Fruit fly (Drosophila melanogaster) whole organism, embryonic: ENCODE results near the gene CG11723.

Source experiments
- Awh ChIP-seq: fragments of 200-800 bp; sonication (Bioruptor generic); IDR thresholded peaks from 2 replicates; pipeline ENCODE4, ENCODE4 v1.3.6; 2022; ENCODE audit warnings: missing biosample characterization, missing genetic modification characterization
- CG10366 ChIP-seq: fragments of 200-800 bp; sonication (Bioruptor generic); IDR thresholded peaks from 2 replicates; pipeline ENCODE4 v1.3.6; 2022; ENCODE audit warnings: missing biosample characterization, missing genetic modification characterization
- CG10431 ChIP-seq: fragments of 200-800 bp; sonication (Bioruptor generic); optimal IDR thresholded peaks from 3 replicates; lab custom pipeline; 2018; ENCODE audit warnings: missing biosample characterization, mild to moderate bottlenecking, missing genetic modification characterization
- CG10462 ChIP-seq: fragments of 200-800 bp; sonication (Bioruptor generic); optimal IDR thresholded peaks from 2 replicates; lab custom pipeline; 2016; ENCODE audit warnings: missing biosample characterization, missing genetic modification characterization
- CG10654 ChIP-seq: fragments of 200-800 bp; sonication (Bioruptor generic); optimal IDR thresholded peaks from 2 replicates; lab custom pipeline; 2016; ENCODE audit warnings: missing biosample characterization, missing genetic modification characterization
- CG13624 ChIP-seq: fragments of 200-800 bp; sonication (Bioruptor generic); optimal IDR thresholded peaks from 2 replicates; lab custom pipeline; 2016; ENCODE audit warnings: missing biosample characterization, missing genetic modification characterization
- CG13894 ChIP-seq: fragments of 200-800 bp; sonication (Bioruptor generic); optimal IDR thresholded peaks from 3 replicates; lab custom pipeline; 2018; ENCODE audit warnings: missing biosample characterization, mild to moderate bottlenecking, missing genetic modification characterization, moderate library complexity
- CG1603 ChIP-seq: fragments of 200-800 bp; sonication (Bioruptor generic); optimal IDR thresholded peaks from 2 replicates; lab custom pipeline; 2019; ENCODE audit warnings: missing biosample characterization, mild to moderate bottlenecking, missing genetic modification characterization, moderate library complexity
- CG16863 ChIP-seq: fragments of 200-800 bp; sonication (Bioruptor generic); optimal IDR thresholded peaks from 3 replicates; lab custom pipeline; 2016; ENCODE audit warnings: missing biosample characterization, missing genetic modification characterization
- CG18011 ChIP-seq: fragments of 200-800 bp; sonication (Bioruptor generic); optimal IDR thresholded peaks from 2 replicates; lab custom pipeline; 2017; ENCODE audit warnings: missing biosample characterization, missing genetic modification characterization, mild to moderate bottlenecking, moderate library complexity, missing genotype
- CG30403 ChIP-seq: fragments of 200-800 bp; sonication (Bioruptor generic); optimal IDR thresholded peaks from 3 replicates; lab custom pipeline; 2016; ENCODE audit warnings: missing biosample characterization, missing genetic modification characterization
- CG33557 ChIP-seq: fragments of 200-800 bp; sonication (Bioruptor generic); optimal IDR thresholded peaks from 2 replicates; lab custom pipeline; 2019; ENCODE audit warnings: missing biosample characterization, mild to moderate bottlenecking, missing genetic modification characterization, moderate library complexity
- CG4854 ChIP-seq: fragments of 200-800 bp; sonication (Bioruptor generic); optimal IDR thresholded peaks from 2 replicates; lab custom pipeline; 2016; ENCODE audit warnings: missing biosample characterization, missing genetic modification characterization, inconsistent platforms
- CG6254 ChIP-seq: fragments of 200-800 bp; sonication (Bioruptor generic); optimal IDR thresholded peaks from 3 replicates; lab custom pipeline; 2017; ENCODE audit warnings: mild to moderate bottlenecking, missing biosample characterization, missing genetic modification reagents, missing genetic modification characterization
- CG6854 ChIP-seq: fragments of 200-800 bp; sonication (Bioruptor generic); optimal IDR thresholded peaks from 3 replicates; lab custom pipeline; 2017; ENCODE audit warnings: missing biosample characterization, mild to moderate bottlenecking, missing genetic modification characterization
- CG8290 ChIP-seq, 3 experiments: fragments of 200-800 bp; sonication (Bioruptor generic); optimal IDR thresholded peaks; 2 replicates each; lab custom pipeline; 2016 to 2019; ENCODE audit warnings: missing biosample characterization in 3 of 3, missing genetic modification characterization in 3 of 3, mild to moderate bottlenecking in 2 of 3, moderate library complexity in 1 of 3
- Camta ChIP-seq: fragments of 200-800 bp; sonication (Bioruptor generic); optimal IDR thresholded peaks from 2 replicates; lab custom pipeline; 2016; ENCODE audit warnings: missing biosample characterization, missing genetic modification characterization
- CrebB ChIP-seq: fragments of 200-800 bp; sonication (Bioruptor generic); optimal IDR thresholded peaks from 3 replicates; lab custom pipeline; 2018; ENCODE audit warnings: missing biosample characterization, mild to moderate bottlenecking, missing genetic modification characterization
- D19A ChIP-seq: fragments of 200-800 bp; optimal IDR thresholded peaks from 3 replicates; lab custom pipeline; 2019; ENCODE audit warnings: missing biosample characterization, mild to moderate bottlenecking, missing genetic modification characterization, moderate library complexity
- Dfd ChIP-seq, 2 experiments: fragments of >200 bp; optimal IDR thresholded peaks; 2 replicates each; lab custom pipeline; 2017; ENCODE audit warnings: missing biosample characterization in 2 of 2, missing genetic modification characterization in 2 of 2
- Doc3 ChIP-seq: fragments of 200-800 bp; sonication (Bioruptor generic); IDR thresholded peaks from 3 replicates; pipeline ENCODE4 v1.3.6; 2022; ENCODE audit warnings: missing biosample characterization, missing genetic modification characterization; ENCODE audit not compliant: partially characterized antibody
- Hey ChIP-seq: fragments of 200-800 bp; sonication (Bioruptor generic); optimal IDR thresholded peaks from 3 replicates; lab custom pipeline; 2018; ENCODE audit warnings: missing biosample characterization, mild to moderate bottlenecking, missing genetic modification characterization
- Hmr ChIP-seq: fragments of 200-800 bp; sonication (Bioruptor generic); optimal IDR thresholded peaks from 3 replicates; lab custom pipeline; 2017; ENCODE audit warnings: mild to moderate bottlenecking, missing biosample characterization, missing genetic modification reagents, missing genetic modification characterization
- MTF-1 ChIP-seq: fragments of 200-800 bp; sonication (Bioruptor generic); optimal IDR thresholded peaks from 2 replicates; lab custom pipeline; 2018; ENCODE audit warnings: missing biosample characterization, mild to moderate bottlenecking, missing genetic modification characterization, borderline replicate concordance
- Mad ChIP-seq: fragments of 200-800 bp; sonication (Bioruptor generic); optimal IDR thresholded peaks from 2 replicates; lab custom pipeline; 2016; ENCODE audit warnings: missing biosample characterization, missing genetic modification characterization
- Side ChIP-seq: fragments of 200-800 bp; sonication (Bioruptor generic); optimal IDR thresholded peaks from 2 replicates; lab custom pipeline; 2016; ENCODE audit warnings: missing biosample characterization, missing genetic modification characterization
- Sin3A ChIP-seq: fragments of >200 bp; optimal IDR thresholded peaks from 2 replicates; lab custom pipeline; 2018
- ara ChIP-seq: fragments of 200-800 bp; sonication (Bioruptor generic); IDR thresholded peaks from 2 replicates; pipeline ENCODE4 v1.3.6; 2022; ENCODE audit warnings: missing biosample characterization, missing genetic modification characterization
- ato ChIP-seq: fragments of 200-800 bp; sonication (Bioruptor generic); IDR thresholded peaks from 2 replicates; pipeline ENCODE4 v1.3.6; 2022; ENCODE audit warnings: missing biosample characterization, missing genetic modification characterization; ENCODE audit not compliant: partially characterized antibody
- bbx ChIP-seq: fragments of 200-800 bp; sonication (Bioruptor generic); IDR thresholded peaks from 2 replicates; pipeline ENCODE4 v1.3.6; 2022; ENCODE audit warnings: missing biosample characterization, missing genetic modification characterization; ENCODE audit not compliant: partially characterized antibody
- bigmax ChIP-seq: fragments of 200-800 bp; sonication (Bioruptor generic); optimal IDR thresholded peaks from 2 replicates; lab custom pipeline; 2018; ENCODE audit warnings: missing biosample characterization, mild to moderate bottlenecking, missing genetic modification characterization
- cato ChIP-seq: fragments of 200-800 bp; sonication (Bioruptor generic); optimal IDR thresholded peaks from 2 replicates; lab custom pipeline; 2016; ENCODE audit warnings: missing biosample characterization, missing genetic modification characterization, borderline replicate concordance
- dpn ChIP-seq, 2 experiments: fragments of 200-800 bp; sonication (Bioruptor generic); optimal IDR thresholded peaks; 3 replicates each; lab custom pipeline; 2016; ENCODE audit warnings: missing biosample characterization in 2 of 2, missing genetic modification characterization in 2 of 2
- dysf ChIP-seq: fragments of 200-800 bp; sonication (Bioruptor generic); IDR thresholded peaks from 3 replicates; pipeline ENCODE4 v1.3.6; 2022; ENCODE audit warnings: missing biosample characterization, missing genetic modification characterization
- fru ChIP-seq: fragments of >200 bp; optimal IDR thresholded peaks from 2 replicates; lab custom pipeline; 2017
- gce ChIP-seq: fragments of 200-800 bp; sonication (Bioruptor generic); IDR thresholded peaks from 3 replicates; pipeline ENCODE4 v1.3.6; 2022; ENCODE audit warnings: missing biosample characterization, missing genetic modification characterization
- gsb ChIP-seq: fragments of 200-800 bp; sonication (Bioruptor generic); IDR thresholded peaks from 2 replicates; pipeline ENCODE4 v1.3.6; 2022; ENCODE audit warnings: missing biosample characterization, missing genetic modification characterization
- lmd ChIP-seq: fragments of 200-800 bp; sonication (Bioruptor generic); IDR thresholded peaks from 2 replicates; pipeline ENCODE4 v1.3.6; 2022; ENCODE audit warnings: missing biosample characterization, missing genetic modification characterization
- maf-S ChIP-seq: fragments of 200-800 bp; sonication (Bioruptor generic); optimal IDR thresholded peaks from 2 replicates; lab custom pipeline; 2016; ENCODE audit warnings: missing biosample characterization, missing genetic modification characterization
- nom ChIP-seq: fragments of 200-800 bp; sonication (Bioruptor generic); optimal IDR thresholded peaks from 2 replicates; lab custom pipeline; 2017; ENCODE audit warnings: missing biosample characterization, missing genetic modification characterization, mild to moderate bottlenecking, moderate library complexity, missing genetic modification reagents
- prd ChIP-seq, 3 experiments: fragments of >200 bp in 2 of 3; fragments of 200-800 bp in 1 of 3; sonication (Bioruptor generic) in 1 of 3; optimal IDR thresholded peaks in 2 of 3; IDR thresholded peaks in 1 of 3; 2 replicates in 2 of 3; 3 replicates in 1 of 3; pipeline versions ENCODE4 v1.3.6 to Lab custom; 2017 to 2022; ENCODE audit warnings: missing biosample characterization in 1 of 3, missing genetic modification characterization in 1 of 3
- ro ChIP-seq: fragments of 200-800 bp; sonication (Bioruptor generic); IDR thresholded peaks from 2 replicates; pipeline ENCODE4 v1.3.6; 2022; ENCODE audit warnings: missing biosample characterization, missing genetic modification characterization
- sc ChIP-seq, 3 experiments: fragments of >200 bp in 2 of 3; fragments of 200-800 bp in 1 of 3; sonication (Bioruptor generic) in 1 of 3; optimal IDR thresholded peaks; 2 replicates in 2 of 3; 3 replicates in 1 of 3; lab custom pipeline; 2017; ENCODE audit warnings: mild to moderate bottlenecking in 1 of 3, missing biosample characterization in 1 of 3, missing genetic modification characterization in 1 of 3, missing genetic modification reagents in 1 of 3
- stc ChIP-seq: fragments of 200-800 bp; sonication (Bioruptor generic); IDR thresholded peaks from 2 replicates; pipeline ENCODE4 v1.3.6; 2022; ENCODE audit warnings: missing biosample characterization, missing genetic modification characterization
- tin ChIP-seq: fragments of 200-800 bp; sonication (Bioruptor generic); optimal IDR thresholded peaks from 3 replicates; lab custom pipeline; 2016; ENCODE audit warnings: missing biosample characterization, missing genetic modification characterization
- tio ChIP-seq: fragments of 200-800 bp; sonication (Bioruptor generic); optimal IDR thresholded peaks from 2 replicates; lab custom pipeline; 2017; ENCODE audit warnings: missing biosample characterization, missing genetic modification characterization, inconsistent platforms
- unpg ChIP-seq: fragments of 200-800 bp; sonication (Bioruptor generic); optimal IDR thresholded peaks from 3 replicates; lab custom pipeline; 2018; ENCODE audit warnings: missing biosample characterization, mild to moderate bottlenecking, missing genetic modification characterization, moderate library complexity
- wek ChIP-seq: fragments of 200-800 bp; sonication (Bioruptor generic); optimal IDR thresholded peaks from 3 replicates; lab custom pipeline; 2018; ENCODE audit warnings: missing biosample characterization, mild to moderate bottlenecking, missing genetic modification characterization, moderate library complexity
- z ChIP-seq: fragments of 200-800 bp; sonication (Bioruptor generic); IDR thresholded peaks from 3 replicates; pipeline ENCODE4 v1.3.6; 2022; ENCODE audit warnings: missing biosample characterization, missing genetic modification characterization

CG11723 gene

DNA sequence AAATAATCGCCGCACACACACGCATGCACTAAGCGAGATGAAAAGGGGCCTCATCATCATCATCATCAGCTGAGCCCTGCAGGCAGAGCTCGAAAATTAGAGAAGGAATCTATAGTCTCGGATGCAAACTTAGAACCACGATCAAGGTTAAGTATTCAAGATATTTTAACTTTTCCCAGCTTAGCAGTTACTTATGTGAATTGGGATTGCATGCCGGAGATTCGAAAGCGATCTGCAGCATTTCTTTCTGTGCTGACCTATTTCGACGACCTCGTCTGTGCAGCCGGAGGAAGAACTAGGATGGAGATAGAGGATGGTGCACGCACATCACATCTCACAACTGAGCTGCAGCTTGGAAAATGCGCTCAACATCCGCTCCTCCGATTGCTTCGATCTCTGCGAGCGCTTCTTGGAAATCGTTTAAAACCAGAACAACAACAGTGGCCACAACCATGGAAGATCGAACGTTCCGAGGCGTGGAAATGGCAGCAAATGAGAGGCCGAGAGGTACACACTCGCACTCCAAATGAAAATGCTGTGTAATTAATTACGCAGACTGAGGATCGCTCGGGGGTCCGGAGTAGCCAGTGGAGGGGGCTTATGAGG is 35.8 kb upstream of the CG11723 start (continued):
- TF ChIP-seq sc (optimal IDR thresholded peaks at IDR 0.05; lab: Kevin White, UChicago) (no peak), sc (GFP tag; optimal IDR thresholded peaks at IDR 0.05; lab: Kevin White, UChicago) (peak; percentile 52), dpn (GFP tag; optimal IDR thresholded peaks at IDR 0.05; lab: Kevin White, UChicago) (peak; percentile 23 to 52), Camta (GFP tag; lab: Kevin White, UChicago) (peak; percentile 65), CG6254 (GFP tag; lab: Kevin White, UChicago) (peak; percentile 74), nom (GFP tag; lab: Kevin White, UChicago) (peak; percentile 55), bigmax (GFP tag; lab: Kevin White, UChicago) (no peak), CG18011 (GFP tag; lab: Kevin White, UChicago) (no peak), maf-S (GFP tag; lab: Kevin White, UChicago) (no peak), Hey (no peak), Sin3A (lab: Kevin White, UChicago) (no peak), CrebB (no peak), gce (GFP tag; lab: Robert Waterston, UW) (no peak), dysf (GFP tag; lab: Robert Waterston, UW) (no peak; the same call in 2 of the 3 replicates), unpg (GFP tag; lab: Kevin White, UChicago) (peak; percentile 65), wek (GFP tag; lab: Kevin White, UChicago) (no peak), CG4854 (GFP tag; lab: Kevin White, UChicago) (no peak), Dfd (GFP tag; optimal IDR thresholded peaks at IDR 0.05; lab: Kevin White, UChicago) (no peak), Side (GFP tag; lab: Kevin White, UChicago) (peak; percentile 73), CG16863 (GFP tag; lab: Kevin White, UChicago) (peak; percentile 59), Hmr (GFP tag; lab: Kevin White, UChicago) (no peak), CG6854 (GFP tag; lab: Kevin White, UChicago) (no peak), CG1603 (tag; lab: Kevin White, UChicago) (peak; percentile 92), CG10366 (GFP tag; lab: Robert Waterston, UW) (peak; percentile 23; the same call in 1 of the 2 replicates), Doc3 (GFP tag; lab: Robert Waterston, UW) (no peak), CG30403 (GFP tag; lab: Kevin White, UChicago) (peak; percentile 21), tin (GFP tag; lab: Kevin White, UChicago) (peak; percentile 69), Awh (GFP tag; lab: Robert Waterston, UW) (peak; percentile 66), z (no peak), CG13894 (no peak), CG33557 (peak; percentile 91), CG8290 (GFP tag; optimal IDR thresholded peaks at IDR 0.05; lab: Kevin White, UChicago) (peak; percentile 70), CG8290 (tag; optimal IDR thresholded peaks at IDR 0.05; lab: Kevin White, UChicago) (peak in 1 of 2 experiments; percentile 51), fru (lab: Kevin White, UChicago) (no peak), stc (GFP tag; lab: Robert Waterston, UW) (no peak), prd (optimal IDR thresholded peaks at IDR 0.05; lab: Kevin White, UChicago) (no peak), prd (GFP tag; IDR thresholded peaks at IDR 0.05; lab: Robert Waterston, UW) (peak; percentile 80), CG10654 (GFP tag; lab: Kevin White, UChicago) (peak; percentile 39), CG13624 (GFP tag; lab: Kevin White, UChicago) (peak; percentile 11), CG10462 (peak; percentile 12), cato (GFP tag; lab: Kevin White, UChicago) (peak; percentile 25), tio (GFP tag; lab: Kevin White, UChicago) (peak; percentile 32), bbx (no peak), Mad (GFP tag; lab: Kevin White, UChicago) (peak; percentile 22), gsb (no peak), ara (GFP tag; lab: Robert Waterston, UW) (peak; percentile 91), MTF-1 (GFP tag; lab: Kevin White, UChicago) (peak; percentile 50), CG10431 (GFP tag; lab: Kevin White, UChicago) (no peak), lmd (GFP tag; lab: Robert Waterston, UW) (no peak), ato (GFP tag; lab: Robert Waterston, UW) (no peak), D19A (tag; lab: Kevin White, UChicago) (peak; percentile 70), ro (GFP tag; lab: Robert Waterston, UW) (peak; percentile 34; the same call in 1 of the 2 replicates)
